Worm (Caenorhabditis elegans) whole organism, mixed stage, embryonic: ENCODE data around the gene lam-1.

Source experiments
- blmp-1 ChIP-seq: fragments of 150-350 bp; optimal IDR thresholded peaks from 2 replicates; lab custom pipeline; 2014; ENCODE audit warnings: missing biosample characterization, missing genetic modification characterization
- ceh-39 ChIP-seq: fragments of 150-350 bp; optimal IDR thresholded peaks from 2 replicates; lab custom pipeline; 2014; ENCODE audit warnings: missing biosample characterization, missing genetic modification characterization
- ceh-43 ChIP-seq: fragments of 200-800 bp; sonication (Bioruptor generic); optimal IDR thresholded peaks from 2 replicates; lab custom pipeline; 2018; ENCODE audit warnings: mild to moderate bottlenecking, missing genetic modification characterization, moderate library complexity, missing compliant biosample characterization
- ceh-83 ChIP-seq: fragments of 200-800 bp; sonication (Bioruptor generic); optimal IDR thresholded peaks from 2 replicates; lab custom pipeline; 2018; ENCODE audit warnings: mild to moderate bottlenecking, missing genetic modification characterization, missing compliant biosample characterization
- ces-1 ChIP-seq: fragments of 150-350 bp; optimal IDR thresholded peaks from 2 replicates; lab custom pipeline; 2014; ENCODE audit warnings: missing biosample characterization, missing genetic modification reagents, missing genetic modification characterization
- cnd-1 ChIP-seq: fragments of 200-800 bp; sonication (Bioruptor generic); optimal IDR thresholded peaks from 2 replicates; lab custom pipeline; 2018; ENCODE audit warnings: mild to moderate bottlenecking, missing genetic modification characterization, missing compliant biosample characterization
- drap-1 ChIP-seq: fragments of 200-800 bp; sonication (Bioruptor generic); optimal IDR thresholded peaks from 3 replicates; lab custom pipeline; 2018; ENCODE audit warnings: mild to moderate bottlenecking, missing genetic modification characterization, missing compliant biosample characterization
- elt-1 ChIP-seq: sonication (generic microtip); optimal IDR thresholded peaks from 2 replicates; lab custom pipeline; 2017; ENCODE audit warnings: missing genetic modification characterization, mild to moderate bottlenecking, missing compliant biosample characterization, antibody characterized with exemption, moderate library complexity, borderline replicate concordance; ENCODE audit not compliant: insufficient read depth
- elt-3 ChIP-seq: fragments of 150-350 bp; optimal IDR thresholded peaks from 2 replicates; lab custom pipeline; 2014; ENCODE audit warnings: missing biosample characterization, missing genetic modification characterization
- flh-1 ChIP-seq: fragments of 200-800 bp; sonication (Bioruptor generic); optimal IDR thresholded peaks from 2 replicates; lab custom pipeline; 2018; ENCODE audit warnings: mild to moderate bottlenecking, missing genetic modification characterization, moderate library complexity, missing compliant biosample characterization
- ham-2 ChIP-seq: fragments of 200-800 bp; sonication (Bioruptor generic); optimal IDR thresholded peaks from 2 replicates; lab custom pipeline; 2018; ENCODE audit warnings: mild to moderate bottlenecking, missing genetic modification characterization, missing compliant biosample characterization
- hlh-1 ChIP-seq: fragments of 150-350 bp; optimal IDR thresholded peaks from 2 replicates; lab custom pipeline; 2014; ENCODE audit warnings: missing biosample characterization, missing genetic modification reagents, missing genetic modification characterization
- lin-32 ChIP-seq: fragments of 200-800 bp; sonication (Bioruptor generic); optimal IDR thresholded peaks from 2 replicates; lab custom pipeline; 2018; ENCODE audit warnings: mild to moderate bottlenecking, missing genetic modification characterization, missing compliant biosample characterization
- lsy-2 ChIP-seq: fragments of 150-350 bp; optimal IDR thresholded peaks from 2 replicates; lab custom pipeline; 2014; ENCODE audit warnings: missing biosample characterization, missing genetic modification characterization
- mab-5 ChIP-seq: fragments of 150-350 bp; optimal IDR thresholded peaks from 2 replicates; lab custom pipeline; 2014; ENCODE audit warnings: missing biosample characterization, missing genetic modification characterization
- mep-1 ChIP-seq: fragments of 150-350 bp; optimal IDR thresholded peaks from 2 replicates; lab custom pipeline; 2017; ENCODE audit warnings: missing biosample characterization, missing genetic modification reagents, missing genetic modification characterization, inconsistent platforms
- mls-2 ChIP-seq: sonication (generic microtip); optimal IDR thresholded peaks from 2 replicates; lab custom pipeline; 2016; ENCODE audit warnings: mild to moderate bottlenecking, missing genetic modification characterization, moderate library complexity, missing compliant biosample characterization
- nhr-12 ChIP-seq: fragments of 150-350 bp; optimal IDR thresholded peaks from 2 replicates; lab custom pipeline; 2014; ENCODE audit warnings: missing biosample characterization, missing genetic modification characterization
- nhr-2 ChIP-seq: fragments of 150-350 bp; optimal IDR thresholded peaks from 2 replicates; lab custom pipeline; 2014; ENCODE audit warnings: missing biosample characterization, missing genetic modification characterization
- nhr-237 ChIP-seq: fragments of 150-350 bp; optimal IDR thresholded peaks from 2 replicates; lab custom pipeline; 2014; ENCODE audit warnings: missing biosample characterization, missing genetic modification characterization
- nhr-28 ChIP-seq: fragments of 150-350 bp; optimal IDR thresholded peaks from 2 replicates; lab custom pipeline; 2014; ENCODE audit warnings: missing biosample characterization, missing genetic modification characterization
- nhr-76 ChIP-seq: sonication (generic microtip); optimal IDR thresholded peaks from 2 replicates; lab custom pipeline; 2017; ENCODE audit warnings: missing biosample characterization, missing genetic modification characterization
- pha-4 ChIP-seq: fragments of 150-350 bp; optimal IDR thresholded peaks from 2 replicates; lab custom pipeline; 2018; ENCODE audit warnings: missing biosample characterization, missing genetic modification reagents, missing genetic modification characterization
- snpc-4 ChIP-seq: fragments of 150-350 bp; optimal IDR thresholded peaks from 2 replicates; lab custom pipeline; 2014; ENCODE audit warnings: missing biosample characterization, missing genetic modification characterization
- sptf-1 ChIP-seq: sonication (generic microtip); optimal IDR thresholded peaks from 2 replicates; lab custom pipeline; 2017; ENCODE audit warnings: mild to moderate bottlenecking, missing genetic modification characterization, moderate library complexity, missing compliant biosample characterization
- tbx-8 ChIP-seq: fragments of 200-800 bp; sonication (Bioruptor generic); optimal IDR thresholded peaks from 2 replicates; lab custom pipeline; 2018; ENCODE audit warnings: mild to moderate bottlenecking, missing genetic modification characterization, moderate library complexity, missing compliant biosample characterization
- unc-120 ChIP-seq: sonication (generic microtip); optimal IDR thresholded peaks from 2 replicates; lab custom pipeline; 2017; ENCODE audit warnings: missing genetic modification characterization, missing compliant biosample characterization; ENCODE audit not compliant: poor library complexity, severe bottlenecking
- unc-39 ChIP-seq: fragments of 150-350 bp; optimal IDR thresholded peaks from 2 replicates; lab custom pipeline; 2014; ENCODE audit warnings: missing biosample characterization, missing genetic modification characterization
- zip-8 ChIP-seq: fragments of 150-350 bp; optimal IDR thresholded peaks from 2 replicates; lab custom pipeline; 2014; ENCODE audit warnings: missing biosample characterization, missing genetic modification characterization

The lam-1 gene

ce11 chrIV:5173032-5173431 lies at the start of gene lam-1:
TSS of gene lam-1 (plus strand) at chrIV:5173332.
- TF ChIP-seq ceh-43 (GFP tag; lab: Kevin White, UChicago) (no peak), mls-2 (tag; lab: Kevin White, UChicago) (no peak), elt-1 (no peak), tbx-8 (GFP tag; lab: Kevin White, UChicago) (no peak), mep-1 (tag; lab: Kevin White, UChicago) (no peak)
- TF ChIP-seq, all 35 proteins: peak for 0

ce11 chrIV:5131781-5132180 lies 41.4 kb upstream of the lam-1 start:
- TF ChIP-seq ham-2 (GFP tag; lab: Kevin White, UChicago) (no peak), cnd-1 (tag; lab: Kevin White, UChicago) (no peak), nhr-12 (tag; lab: Kevin White, UChicago) (no peak), tbx-8 (GFP tag; lab: Kevin White, UChicago) (no peak), lsy-2 (tag; lab: Kevin White, UChicago) (no peak), unc-120 (tag; lab: Kevin White, UChicago) (no peak), ceh-39 (tag; lab: Kevin White, UChicago) (no peak), unc-39 (no peak), nhr-28 (tag; lab: Kevin White, UChicago) (no peak), lin-32 (GFP tag; lab: Kevin White, UChicago) (no peak), nhr-237 (no peak), blmp-1 (tag; lab: Kevin White, UChicago) (no peak), hlh-1 (tag; lab: Kevin White, UChicago) (no peak), pha-4 (no peak), ceh-43 (GFP tag; lab: Kevin White, UChicago) (no peak), ces-1 (GFP tag; lab: Kevin White, UChicago) (no peak), nhr-76 (tag; lab: Kevin White, UChicago) (no peak)
- TF ChIP-seq, all 35 proteins: peak for 0

ce11 chrIV:5133791-5134370 lies 39.3 kb upstream of the lam-1 start:
- TF ChIP-seq unc-120 (tag; lab: Kevin White, UChicago) (peak; percentile 82), elt-3 (tag; lab: Kevin White, UChicago) (peak; percentile 15), lsy-2 (tag; lab: Kevin White, UChicago) (peak; percentile 2), tbx-8 (GFP tag; lab: Kevin White, UChicago) (no peak), nhr-2 (tag; lab: Kevin White, UChicago) (no peak), hlh-1 (tag; lab: Kevin White, UChicago) (peak; percentile 68), ces-1 (GFP tag; lab: Kevin White, UChicago) (peak; percentile 63), lin-32 (GFP tag; lab: Kevin White, UChicago) (no peak)

ce11 chrIV:5134798-5135197 lies 38.3 kb upstream of the lam-1 start:
- no peak for TF ChIP-seq ceh-43 (GFP tag; lab: Kevin White, UChicago)
- TF ChIP-seq nhr-76 (tag; lab: Kevin White, UChicago) = no peak
- no peak for TF ChIP-seq elt-3 (tag; lab: Kevin White, UChicago)
- no peak for TF ChIP-seq snpc-4 (tag; lab: Kevin White, UChicago)
- no peak for TF ChIP-seq mab-5 (tag; lab: Kevin White, UChicago)
- TF ChIP-seq mep-1 (tag; lab: Kevin White, UChicago) = no peak
- TF ChIP-seq unc-120 (tag; lab: Kevin White, UChicago) = no peak
- no peak for TF ChIP-seq zip-8
- TF ChIP-seq unc-39 = no peak
- no peak for TF ChIP-seq nhr-28 (tag; lab: Kevin White, UChicago)
- no peak for TF ChIP-seq ces-1 (GFP tag; lab: Kevin White, UChicago)
- no peak for TF ChIP-seq lin-32 (GFP tag; lab: Kevin White, UChicago)
- no peak for TF ChIP-seq sptf-1 (tag; lab: Kevin White, UChicago)

- no peak for TF ChIP-seq unc-39
- TF ChIP-seq ceh-83 (GFP tag; lab: Kevin White, UChicago) = no peak
- TF ChIP-seq unc-120 (tag; lab: Kevin White, UChicago) = peak; percentile 48
- no peak for TF ChIP-seq drap-1 (GFP tag; lab: Kevin White, UChicago)
- no peak for TF ChIP-seq flh-1 (GFP tag; lab: Kevin White, UChicago)
- TF ChIP-seq lin-32 (GFP tag; lab: Kevin White, UChicago) = no peak
- TF ChIP-seq snpc-4 (tag; lab: Kevin White, UChicago) = no peak
These were observed 36.6 kb upstream of the lam-1 start for ce11 chrIV:5136523-5136922.
